Worm (Caenorhabditis elegans): ENCODE measurements around the gene W02A2.9.

The W02A2.9 gene

DNA sequence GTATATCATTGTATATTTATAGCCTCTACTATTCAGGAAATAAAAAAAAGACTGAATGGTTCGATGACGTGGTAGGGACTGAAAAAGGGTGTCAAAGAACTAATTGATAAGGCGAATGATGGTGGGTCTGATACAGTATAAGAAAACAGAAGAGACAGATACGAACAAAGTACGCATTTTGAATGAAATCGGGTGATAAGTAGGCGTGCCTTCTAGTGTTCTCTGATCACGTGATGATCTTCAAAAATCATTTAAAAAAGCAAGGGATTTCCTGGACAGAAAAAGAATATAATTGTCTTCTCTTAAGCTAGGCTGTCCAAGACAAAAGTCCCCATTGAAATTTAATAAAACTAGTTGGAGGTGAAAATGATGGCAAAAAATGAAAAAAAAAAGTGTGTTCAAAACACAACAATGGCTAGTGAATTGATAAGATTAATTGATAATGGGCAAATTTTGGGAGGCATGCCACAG lies 45.8 kb downstream of the W02A2.9 start:
- TF ChIP-seq elt-3 (tag; optimal IDR thresholded peaks at IDR 0.05) (no peak), nhr-28 (tag; optimal IDR thresholded peaks at IDR 0.05) (no peak), nhr-12 (tag; optimal IDR thresholded peaks at IDR 0.05) (no peak), drap-1 (GFP tag; optimal IDR thresholded peaks at IDR 0.05) (no peak), unc-39 (tag; optimal IDR thresholded peaks at IDR 0.05) (no peak), mls-2 (tag; optimal IDR thresholded peaks at IDR 0.05) (no peak), nhr-2 (tag; optimal IDR thresholded peaks at IDR 0.05) (no peak), snpc-4 (tag; optimal IDR thresholded peaks at IDR 0.05) (no peak), lin-32 (GFP tag; optimal IDR thresholded peaks at IDR 0.05) (no peak), zip-8 (tag; optimal IDR thresholded peaks at IDR 0.05) (no peak), ham-2 (GFP tag; optimal IDR thresholded peaks at IDR 0.05) (no peak), mab-5 (tag; optimal IDR thresholded peaks at IDR 0.05) (no peak), blmp-1 (tag; optimal IDR thresholded peaks at IDR 0.05) (no peak)

DNA sequence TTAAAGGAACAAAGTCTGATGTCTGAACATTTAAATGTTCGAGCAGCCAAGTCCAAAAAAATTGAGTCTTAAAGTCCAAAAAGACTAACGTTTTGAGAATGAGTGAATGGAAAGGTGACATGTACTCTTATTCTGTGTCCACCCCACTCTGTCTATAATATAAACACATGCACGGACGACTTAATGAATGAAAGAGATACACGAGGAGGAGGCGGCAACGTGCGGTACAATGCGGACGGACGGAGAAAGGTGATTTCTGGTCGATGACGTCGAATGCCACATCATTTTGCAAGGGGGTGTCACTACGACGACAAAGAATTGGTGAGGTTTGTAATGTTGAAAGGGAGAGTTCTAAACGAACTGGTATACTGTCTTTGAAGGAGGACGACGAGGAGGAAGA lies 47.2 kb downstream of the W02A2.9 start:
- TF ChIP-seq nhr-2 (tag; optimal IDR thresholded peaks at IDR 0.05) = peak; percentile 82
- no peak for TF ChIP-seq flh-1 (GFP tag; optimal IDR thresholded peaks at IDR 0.05)

DNA sequence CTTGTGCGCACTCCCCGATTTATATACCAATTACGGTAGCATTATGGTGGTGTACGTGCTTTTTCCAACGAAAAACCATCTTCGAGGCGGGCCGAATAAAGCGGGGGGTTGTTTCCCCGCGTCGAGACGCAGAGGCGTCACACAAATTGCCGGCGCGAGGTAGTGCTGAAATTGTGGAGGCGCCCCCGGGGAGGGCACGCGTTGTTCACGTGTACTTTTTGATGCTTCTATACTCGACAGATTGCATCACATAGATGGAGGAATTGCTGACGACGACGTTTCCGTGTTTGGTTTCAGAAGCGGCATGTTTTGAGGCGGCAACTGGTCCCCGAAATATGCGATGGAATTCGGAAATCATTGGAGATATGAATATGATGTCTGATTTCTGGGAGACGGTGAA lies 47.8 kb downstream of the W02A2.9 start:
- peak; percentile 37 for TF ChIP-seq unc-62 (GFP tag; optimal IDR thresholded peaks at IDR 0.05)
- no peak for TF ChIP-seq lin-32 (GFP tag; optimal IDR thresholded peaks at IDR 0.05)
- TF ChIP-seq ham-2 (GFP tag; optimal IDR thresholded peaks at IDR 0.05) = peak; percentile 30
- TF ChIP-seq zip-8 (tag; optimal IDR thresholded peaks at IDR 0.05) = no peak
- peak; percentile 27 for TF ChIP-seq nhr-237 (tag; optimal IDR thresholded peaks at IDR 0.05)
- peak; percentile 60 for TF ChIP-seq elt-1 (tag; optimal IDR thresholded peaks at IDR 0.05; ENCODE audit: borderline replicate concordance, insufficient read depth)
- peak; percentile 57 for TF ChIP-seq ces-1 (GFP tag; optimal IDR thresholded peaks at IDR 0.05)
- TF ChIP-seq mls-2 (tag; optimal IDR thresholded peaks at IDR 0.05) = no peak
- TF ChIP-seq ceh-39 (tag; optimal IDR thresholded peaks at IDR 0.05) = no peak
- peak; percentile 62 for TF ChIP-seq unc-120 (tag; optimal IDR thresholded peaks at IDR 0.05; ENCODE audit: poor library complexity, severe bottlenecking)
- TF ChIP-seq lsy-2 (tag; optimal IDR thresholded peaks at IDR 0.05) = no peak
- no peak for TF ChIP-seq snpc-4 (tag; optimal IDR thresholded peaks at IDR 0.05)
- TF ChIP-seq elt-3 (tag; optimal IDR thresholded peaks at IDR 0.05) = peak; percentile 35

DNA sequence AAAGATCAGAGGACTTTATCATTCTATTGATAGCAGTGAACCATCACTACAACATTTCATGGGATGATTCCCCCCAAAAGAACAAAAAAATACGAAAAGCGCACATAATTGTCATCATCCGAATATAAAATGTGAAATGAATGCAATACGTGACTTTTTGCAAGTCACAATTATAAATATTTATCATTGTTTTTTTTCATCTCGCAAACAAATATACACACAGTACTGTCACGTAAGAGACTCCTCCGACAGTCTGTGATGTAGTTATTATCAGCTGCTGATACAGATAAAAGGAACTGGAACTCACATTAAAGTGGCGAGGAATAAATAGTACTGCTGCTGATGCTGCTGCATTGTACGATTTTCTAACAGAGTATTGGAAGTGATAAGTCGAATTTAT lies 48.9 kb downstream of the W02A2.9 start:
- TF ChIP-seq unc-120 (tag; optimal IDR thresholded peaks at IDR 0.05; ENCODE audit: poor library complexity, severe bottlenecking) = no peak
- TF ChIP-seq lin-13 (tag; optimal IDR thresholded peaks at IDR 0.05) = no peak
- no peak for TF ChIP-seq ceh-43 (GFP tag; optimal IDR thresholded peaks at IDR 0.05)
- no peak for TF ChIP-seq nhr-237 (tag; optimal IDR thresholded peaks at IDR 0.05)
- no peak for TF ChIP-seq nhr-28 (tag; optimal IDR thresholded peaks at IDR 0.05)
- TF ChIP-seq nhr-2 (tag; optimal IDR thresholded peaks at IDR 0.05) = no peak
- no peak for TF ChIP-seq unc-62 (GFP tag; optimal IDR thresholded peaks at IDR 0.05)
- no peak for TF ChIP-seq mab-5 (tag; optimal IDR thresholded peaks at IDR 0.05)
- no peak for TF ChIP-seq drap-1 (GFP tag; optimal IDR thresholded peaks at IDR 0.05)
- no peak for TF ChIP-seq M03D4.4 (tag; optimal IDR thresholded peaks at IDR 0.05)
- no peak for TF ChIP-seq elt-1 (tag; optimal IDR thresholded peaks at IDR 0.05; ENCODE audit: borderline replicate concordance, insufficient read depth)
- TF ChIP-seq zip-8 (tag; optimal IDR thresholded peaks at IDR 0.05) = no peak
- TF ChIP-seq cnd-1 (tag; optimal IDR thresholded peaks at IDR 0.05) = no peak
- TF ChIP-seq lin-32 (GFP tag; optimal IDR thresholded peaks at IDR 0.05) = no peak
- no peak for TF ChIP-seq ham-2 (GFP tag; optimal IDR thresholded peaks at IDR 0.05)
- TF ChIP-seq sem-2 (GFP tag; optimal IDR thresholded peaks at IDR 0.05) = no peak
- no peak for TF ChIP-seq pha-4 (tag; optimal IDR thresholded peaks at IDR 0.05)
- no peak for TF ChIP-seq unc-39 (tag; optimal IDR thresholded peaks at IDR 0.05)
- TF ChIP-seq ces-1 (GFP tag; optimal IDR thresholded peaks at IDR 0.05) = no peak
- TF ChIP-seq mls-2 (tag; optimal IDR thresholded peaks at IDR 0.05) = no peak

Measured in whole organism, mixed stage, embryonic.